Worm (Caenorhabditis elegans) whole organism, young adult: ENCODE results near the gene kcnl-3.

Experiments used
- F22D6.2 ChIP-seq: sonication (generic microtip); optimal IDR thresholded peaks from 2 replicates; lab custom pipeline; 2016; ENCODE audit warnings: mild to moderate bottlenecking, missing genetic modification characterization, missing compliant biosample characterization
- F52B5.7 ChIP-seq: sonication (generic microtip); optimal IDR thresholded peaks from 2 replicates; lab custom pipeline; 2016; ENCODE audit warnings: mild to moderate bottlenecking, missing genetic modification characterization, missing compliant biosample characterization
- F57A8.1 ChIP-seq: fragments of 200-800 bp; sonication (Bioruptor generic); optimal IDR thresholded peaks from 2 replicates; lab custom pipeline; 2018; ENCODE audit warnings: mild to moderate bottlenecking, missing genetic modification characterization, moderate library complexity, missing compliant biosample characterization
- T26A5.8 ChIP-seq: sonication (generic microtip); optimal IDR thresholded peaks from 2 replicates; lab custom pipeline; 2016; ENCODE audit warnings: missing genetic modification characterization, missing compliant biosample characterization
- ZK185.1 ChIP-seq: sonication (generic microtip); optimal IDR thresholded peaks from 2 replicates; lab custom pipeline; 2016; ENCODE audit warnings: mild to moderate bottlenecking, missing genetic modification characterization, missing compliant biosample characterization; ENCODE audit not compliant: poor library complexity, severe bottlenecking
- akir-1 ChIP-seq: fragments of 200-800 bp; sonication (Bioruptor generic); optimal IDR thresholded peaks from 2 replicates; lab custom pipeline; 2018; ENCODE audit warnings: mild to moderate bottlenecking, missing genetic modification characterization, moderate library complexity, missing compliant biosample characterization
- atf-7 ChIP-seq: sonication (generic microtip); optimal IDR thresholded peaks from 2 replicates; lab custom pipeline; 2017; ENCODE audit warnings: mild to moderate bottlenecking, missing genetic modification characterization, missing compliant biosample characterization
- bed-2 ChIP-seq: fragments of 200-800 bp; sonication (Bioruptor generic); IDR thresholded peaks from 2 replicates; pipeline ENCODE4 v1.3.6; 2022; ENCODE audit warnings: missing genetic modification reagents, missing genetic modification characterization, missing compliant biosample characterization
- chd-7 ChIP-seq: sonication (generic microtip); optimal IDR thresholded peaks from 2 replicates; lab custom pipeline; 2016; ENCODE audit warnings: mild to moderate bottlenecking, missing genetic modification characterization, moderate library complexity, missing compliant biosample characterization
- dpl-1 ChIP-seq: fragments of 150-350 bp; optimal IDR thresholded peaks from 2 replicates; lab custom pipeline; 2014; ENCODE audit warnings: missing biosample characterization, missing genetic modification reagents, missing genetic modification characterization
- egl-18 ChIP-seq: fragments of 200-800 bp; sonication (Bioruptor generic); IDR thresholded peaks from 2 replicates; pipeline ENCODE4 v1.3.6; 2022; ENCODE audit warnings: missing genetic modification reagents, missing genetic modification characterization, missing compliant biosample characterization
- egrh-3 ChIP-seq: fragments of 200-800 bp; sonication (Bioruptor generic); IDR thresholded peaks from 2 replicates; pipeline ENCODE4 v1.3.6; 2022; ENCODE audit warnings: missing genetic modification reagents, missing genetic modification characterization, missing compliant biosample characterization
- gei-17 ChIP-seq: fragments of 200-800 bp; sonication (Bioruptor generic); optimal IDR thresholded peaks from 2 replicates; lab custom pipeline; 2018; ENCODE audit warnings: mild to moderate bottlenecking, missing genetic modification characterization, missing compliant biosample characterization
- him-1 ChIP-seq: sonication (generic microtip); optimal IDR thresholded peaks from 2 replicates; lab custom pipeline; 2016; ENCODE audit warnings: missing genotype, missing genetic modification reagents, missing genetic modification characterization, missing compliant biosample characterization
- hlh-12 ChIP-seq: sonication (generic microtip); optimal IDR thresholded peaks from 2 replicates; lab custom pipeline; 2016; ENCODE audit warnings: missing genetic modification characterization, missing compliant biosample characterization
- mes-4 ChIP-seq: sonication (generic microtip); optimal IDR thresholded peaks from 2 replicates; lab custom pipeline; 2016; ENCODE audit warnings: missing genotype, missing genetic modification characterization, missing compliant biosample characterization
- nfya-1 ChIP-seq: sonication (generic microtip); optimal IDR thresholded peaks from 2 replicates; lab custom pipeline; 2017; ENCODE audit warnings: antibody characterized with exemption, missing compliant biosample characterization, missing genetic modification characterization, borderline replicate concordance; ENCODE audit not compliant: insufficient read depth
- nfya-2 ChIP-seq: fragments of 200-800 bp; sonication (Bioruptor generic); IDR thresholded peaks from 2 replicates; pipeline ENCODE4 v1.3.6; 2022; ENCODE audit warnings: missing genetic modification reagents, missing genetic modification characterization, missing compliant biosample characterization
- nfyb-1 ChIP-seq: fragments of 200-800 bp; sonication (Bioruptor generic); IDR thresholded peaks from 2 replicates; pipeline ENCODE4 v1.3.6; 2022; ENCODE audit warnings: missing genetic modification reagents, missing genetic modification characterization, missing compliant biosample characterization
- nhr-27 ChIP-seq: fragments of 200-800 bp; sonication (Bioruptor generic); optimal IDR thresholded peaks from 2 replicates; lab custom pipeline; 2018; ENCODE audit warnings: mild to moderate bottlenecking, missing genetic modification characterization, moderate library complexity, missing compliant biosample characterization
- nhr-80 ChIP-seq: sonication (generic microtip); optimal IDR thresholded peaks from 2 replicates; lab custom pipeline; 2016; ENCODE audit warnings: missing genetic modification characterization, missing compliant biosample characterization
- repo-1 ChIP-seq: sonication (generic microtip); optimal IDR thresholded peaks from 2 replicates; lab custom pipeline; 2017; ENCODE audit warnings: mild to moderate bottlenecking, missing genetic modification characterization, missing compliant biosample characterization
- rpc-1 ChIP-seq, 2 experiments: fragments of 150-350 bp in 1 of 2; sonication (generic microtip) in 1 of 2; optimal IDR thresholded peaks; 2 replicates each; lab custom pipeline; 2014 to 2018; ENCODE audit warnings: missing biosample characterization in 1 of 2, missing genetic modification characterization in 1 of 2, missing genetic modification reagents in 1 of 2, missing genotype in 1 of 2
- tbp1 ChIP-seq: fragments of 200-800 bp; sonication (Bioruptor generic); optimal IDR thresholded peaks from 2 replicates; lab custom pipeline; 2018; ENCODE audit warnings: mild to moderate bottlenecking, missing genetic modification characterization, missing compliant biosample characterization
- tlf-1 ChIP-seq: fragments of 200-800 bp; sonication (Bioruptor generic); optimal IDR thresholded peaks from 2 replicates; lab custom pipeline; 2018; ENCODE audit warnings: mild to moderate bottlenecking, missing genetic modification characterization, missing compliant biosample characterization
- unc-130 ChIP-seq: sonication (generic microtip); optimal IDR thresholded peaks from 2 replicates; lab custom pipeline; 2016; ENCODE audit warnings: missing genetic modification reagents, missing genetic modification characterization, missing compliant biosample characterization
- zim-3 ChIP-seq: sonication (generic microtip); optimal IDR thresholded peaks from 2 replicates; lab custom pipeline; 2017; ENCODE audit warnings: mild to moderate bottlenecking, missing genetic modification characterization, moderate library complexity, missing compliant biosample characterization
- ztf-18 ChIP-seq: sonication (generic microtip); optimal IDR thresholded peaks from 2 replicates; lab custom pipeline; 2016; ENCODE audit warnings: missing genotype, mild to moderate bottlenecking, missing genetic modification characterization, missing compliant biosample characterization

The kcnl-3 gene

DNA sequence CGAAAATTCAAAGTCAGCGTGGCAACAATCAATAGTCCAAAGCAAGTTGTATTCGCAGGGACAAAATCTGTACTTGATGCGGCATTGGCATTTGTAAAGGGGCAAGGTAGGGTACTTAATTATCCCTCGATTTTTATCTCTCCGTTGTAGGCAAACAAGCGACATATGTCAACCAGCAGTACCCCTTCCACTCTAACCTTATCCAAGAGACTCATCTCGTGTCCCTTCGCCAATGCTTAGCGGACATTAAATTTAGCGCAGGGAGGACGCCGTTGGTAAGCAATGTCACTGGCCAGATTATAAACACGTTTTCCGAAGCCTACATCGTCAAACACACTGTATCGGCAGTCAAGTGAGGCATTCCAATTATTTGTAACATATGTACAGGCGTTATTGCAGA lies 42.7 kb downstream of the kcnl-3 start (continued):
- TF ChIP-seq tlf-1 (GFP tag; lab: Kevin White, UChicago) (peak; percentile 96), hlh-12 (no peak), nfya-2 (GFP tag; lab: Robert Waterston, UW) (no peak), repo-1 (peak; percentile 98), him-1 (tag; lab: Kevin White, UChicago) (no peak), ztf-18 (tag; lab: Kevin White, UChicago) (peak; percentile 81), bed-2 (GFP tag; lab: Robert Waterston, UW) (no peak), unc-130 (GFP tag; lab: Kevin White, UChicago) (no peak), tbp1 (GFP tag; lab: Kevin White, UChicago) (peak; percentile 78), akir-1 (GFP tag; lab: Kevin White, UChicago) (peak; percentile 87)

DNA sequence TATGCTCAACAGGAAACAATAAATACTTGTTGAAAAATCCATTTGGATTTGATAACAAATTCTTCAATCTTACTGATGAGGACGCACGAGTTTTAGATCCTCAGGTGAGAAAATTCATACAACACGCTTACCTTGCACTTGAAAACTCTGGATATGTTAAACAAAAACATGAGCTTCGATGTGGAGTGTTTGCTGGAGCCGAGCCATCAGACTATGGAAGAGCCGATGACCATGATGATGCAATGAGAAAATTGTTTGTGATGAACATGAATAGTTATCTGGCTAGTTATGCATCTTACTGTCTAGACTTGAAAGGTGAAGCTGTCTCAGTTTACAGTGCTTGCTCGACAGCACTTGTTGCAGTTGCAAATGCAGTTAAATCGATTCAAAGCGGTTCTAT lies 47.3 kb downstream of the kcnl-3 start:
- TF ChIP-seq F57A8.1 (GFP tag; lab: Kevin White, UChicago) = no peak
- no peak for TF ChIP-seq nhr-80 (tag; lab: Kevin White, UChicago)
- TF ChIP-seq egrh-3 (GFP tag; lab: Robert Waterston, UW) = no peak
- TF ChIP-seq gei-17 (GFP tag; lab: Kevin White, UChicago) = no peak
- no peak for TF ChIP-seq zim-3 (tag; lab: Kevin White, UChicago)
- no peak for TF ChIP-seq nhr-27 (tag; lab: Kevin White, UChicago)
- TF ChIP-seq mes-4 = no peak
- no peak for TF ChIP-seq rpc-1 (optimal IDR thresholded peaks at IDR 0.05; lab: Kevin White, UChicago)
- TF ChIP-seq rpc-1 (tag; optimal IDR thresholded peaks at IDR 0.05; lab: Kevin White, UChicago) = no peak
- TF ChIP-seq chd-7 (tag; lab: Kevin White, UChicago) = no peak
- TF ChIP-seq egl-18 (GFP tag; lab: Robert Waterston, UW) = no peak
- TF ChIP-seq nfya-1 (tag; lab: Kevin White, UChicago) = no peak
- no peak for TF ChIP-seq atf-7
- TF ChIP-seq ZK185.1 = no peak
- no peak for TF ChIP-seq F52B5.7 (tag; lab: Kevin White, UChicago)
- TF ChIP-seq F22D6.2 (tag; lab: Kevin White, UChicago) = no peak
- no peak for TF ChIP-seq T26A5.8 (tag; lab: Kevin White, UChicago)
- TF ChIP-seq dpl-1 = no peak
- TF ChIP-seq nfyb-1 (GFP tag; lab: Robert Waterston, UW) = no peak
- TF ChIP-seq, all 124 proteins: peak for 0
